Worm (Caenorhabditis elegans) whole organism, mixed stage, embryonic: ENCODE results near the gene W01A11.1.

Source experiments
- M03D4.4 ChIP-seq: sonication (generic microtip); optimal IDR thresholded peaks from 2 replicates; lab custom pipeline; 2017; ENCODE audit warnings: mild to moderate bottlenecking, missing genetic modification characterization, missing compliant biosample characterization
- blmp-1 ChIP-seq: fragments of 150-350 bp; optimal IDR thresholded peaks from 2 replicates; lab custom pipeline; 2014; ENCODE audit warnings: missing biosample characterization, missing genetic modification characterization
- ceh-39 ChIP-seq: fragments of 150-350 bp; optimal IDR thresholded peaks from 2 replicates; lab custom pipeline; 2014; ENCODE audit warnings: missing biosample characterization, missing genetic modification characterization
- ceh-43 ChIP-seq: fragments of 200-800 bp; sonication (Bioruptor generic); optimal IDR thresholded peaks from 2 replicates; lab custom pipeline; 2018; ENCODE audit warnings: mild to moderate bottlenecking, missing genetic modification characterization, moderate library complexity, missing compliant biosample characterization
- ceh-83 ChIP-seq: fragments of 200-800 bp; sonication (Bioruptor generic); optimal IDR thresholded peaks from 2 replicates; lab custom pipeline; 2018; ENCODE audit warnings: mild to moderate bottlenecking, missing genetic modification characterization, missing compliant biosample characterization
- ces-1 ChIP-seq: fragments of 150-350 bp; optimal IDR thresholded peaks from 2 replicates; lab custom pipeline; 2014; ENCODE audit warnings: missing biosample characterization, missing genetic modification reagents, missing genetic modification characterization
- cnd-1 ChIP-seq: fragments of 200-800 bp; sonication (Bioruptor generic); optimal IDR thresholded peaks from 2 replicates; lab custom pipeline; 2018; ENCODE audit warnings: mild to moderate bottlenecking, missing genetic modification characterization, missing compliant biosample characterization
- drap-1 ChIP-seq: fragments of 200-800 bp; sonication (Bioruptor generic); optimal IDR thresholded peaks from 3 replicates; lab custom pipeline; 2018; ENCODE audit warnings: mild to moderate bottlenecking, missing genetic modification characterization, missing compliant biosample characterization
- elt-1 ChIP-seq: sonication (generic microtip); optimal IDR thresholded peaks from 2 replicates; lab custom pipeline; 2017; ENCODE audit warnings: missing genetic modification characterization, mild to moderate bottlenecking, missing compliant biosample characterization, antibody characterized with exemption, moderate library complexity, borderline replicate concordance; ENCODE audit not compliant: insufficient read depth
- elt-3 ChIP-seq: fragments of 150-350 bp; optimal IDR thresholded peaks from 2 replicates; lab custom pipeline; 2014; ENCODE audit warnings: missing biosample characterization, missing genetic modification characterization
- flh-1 ChIP-seq: fragments of 200-800 bp; sonication (Bioruptor generic); optimal IDR thresholded peaks from 2 replicates; lab custom pipeline; 2018; ENCODE audit warnings: mild to moderate bottlenecking, missing genetic modification characterization, moderate library complexity, missing compliant biosample characterization
- ham-2 ChIP-seq: fragments of 200-800 bp; sonication (Bioruptor generic); optimal IDR thresholded peaks from 2 replicates; lab custom pipeline; 2018; ENCODE audit warnings: mild to moderate bottlenecking, missing genetic modification characterization, missing compliant biosample characterization
- lin-13 ChIP-seq: fragments of 150-350 bp; optimal IDR thresholded peaks from 2 replicates; lab custom pipeline; 2014; ENCODE audit warnings: missing biosample characterization, missing genetic modification characterization
- lin-32 ChIP-seq: fragments of 200-800 bp; sonication (Bioruptor generic); optimal IDR thresholded peaks from 2 replicates; lab custom pipeline; 2018; ENCODE audit warnings: mild to moderate bottlenecking, missing genetic modification characterization, missing compliant biosample characterization
- lsy-2 ChIP-seq: fragments of 150-350 bp; optimal IDR thresholded peaks from 2 replicates; lab custom pipeline; 2014; ENCODE audit warnings: missing biosample characterization, missing genetic modification characterization
- mab-5 ChIP-seq: fragments of 150-350 bp; optimal IDR thresholded peaks from 2 replicates; lab custom pipeline; 2014; ENCODE audit warnings: missing biosample characterization, missing genetic modification characterization
- mep-1 ChIP-seq: fragments of 150-350 bp; optimal IDR thresholded peaks from 2 replicates; lab custom pipeline; 2017; ENCODE audit warnings: missing biosample characterization, missing genetic modification reagents, missing genetic modification characterization, inconsistent platforms
- mls-2 ChIP-seq: sonication (generic microtip); optimal IDR thresholded peaks from 2 replicates; lab custom pipeline; 2016; ENCODE audit warnings: mild to moderate bottlenecking, missing genetic modification characterization, moderate library complexity, missing compliant biosample characterization
- nhr-12 ChIP-seq: fragments of 150-350 bp; optimal IDR thresholded peaks from 2 replicates; lab custom pipeline; 2014; ENCODE audit warnings: missing biosample characterization, missing genetic modification characterization
- nhr-2 ChIP-seq: fragments of 150-350 bp; optimal IDR thresholded peaks from 2 replicates; lab custom pipeline; 2014; ENCODE audit warnings: missing biosample characterization, missing genetic modification characterization
- nhr-237 ChIP-seq: fragments of 150-350 bp; optimal IDR thresholded peaks from 2 replicates; lab custom pipeline; 2014; ENCODE audit warnings: missing biosample characterization, missing genetic modification characterization
- nhr-76 ChIP-seq: sonication (generic microtip); optimal IDR thresholded peaks from 2 replicates; lab custom pipeline; 2017; ENCODE audit warnings: missing biosample characterization, missing genetic modification characterization
- pha-4 ChIP-seq: fragments of 150-350 bp; optimal IDR thresholded peaks from 2 replicates; lab custom pipeline; 2018; ENCODE audit warnings: missing biosample characterization, missing genetic modification reagents, missing genetic modification characterization
- sem-2 ChIP-seq: fragments of 200-800 bp; sonication (Bioruptor generic); optimal IDR thresholded peaks from 2 replicates; lab custom pipeline; 2018; ENCODE audit warnings: mild to moderate bottlenecking, missing genetic modification characterization, missing compliant biosample characterization
- snpc-4 ChIP-seq: fragments of 150-350 bp; optimal IDR thresholded peaks from 2 replicates; lab custom pipeline; 2014; ENCODE audit warnings: missing biosample characterization, missing genetic modification characterization
- sptf-1 ChIP-seq: sonication (generic microtip); optimal IDR thresholded peaks from 2 replicates; lab custom pipeline; 2017; ENCODE audit warnings: mild to moderate bottlenecking, missing genetic modification characterization, moderate library complexity, missing compliant biosample characterization
- tbx-8 ChIP-seq: fragments of 200-800 bp; sonication (Bioruptor generic); optimal IDR thresholded peaks from 2 replicates; lab custom pipeline; 2018; ENCODE audit warnings: mild to moderate bottlenecking, missing genetic modification characterization, moderate library complexity, missing compliant biosample characterization
- unc-39 ChIP-seq: fragments of 150-350 bp; optimal IDR thresholded peaks from 2 replicates; lab custom pipeline; 2014; ENCODE audit warnings: missing biosample characterization, missing genetic modification characterization
- zip-8 ChIP-seq: fragments of 150-350 bp; optimal IDR thresholded peaks from 2 replicates; lab custom pipeline; 2014; ENCODE audit warnings: missing biosample characterization, missing genetic modification characterization
- ztf-11 ChIP-seq: fragments of 150-350 bp; optimal IDR thresholded peaks from 2 replicates; lab custom pipeline; 2014; ENCODE audit warnings: missing biosample characterization, missing genetic modification characterization

The W01A11.1 gene

ce11 chrV:6506238-6506956 lies 7.4 kb downstream of the W01A11.1 start:
- no peak for TF ChIP-seq M03D4.4
- TF ChIP-seq lsy-2 (tag; lab: Kevin White, UChicago), result no peak
- TF ChIP-seq lin-32 (GFP tag; lab: Kevin White, UChicago), result no peak
- no peak for TF ChIP-seq sem-2 (GFP tag; lab: Kevin White, UChicago)
- no peak for TF ChIP-seq ces-1 (GFP tag; lab: Kevin White, UChicago)
- no peak for TF ChIP-seq blmp-1
- no peak for TF ChIP-seq lin-13
- TF ChIP-seq ceh-39 (tag; lab: Kevin White, UChicago), result no peak
- TF ChIP-seq sptf-1 (tag; lab: Kevin White, UChicago), result no peak
- TF ChIP-seq ham-2 (GFP tag; lab: Kevin White, UChicago), result no peak
- TF ChIP-seq ceh-83, result no peak
- TF ChIP-seq nhr-12, result no peak
- no peak for TF ChIP-seq unc-39 (tag; lab: Kevin White, UChicago)

ce11 chrV:6508703-6509102 lies 9.7 kb downstream of the W01A11.1 start, which contains the start of gene ubh-3:
ubh-3 (minus strand) TSS chrV:6508803.
- TF ChIP-seq unc-39 (tag; lab: Kevin White, UChicago) (no peak), M03D4.4 (no peak), ces-1 (GFP tag; lab: Kevin White, UChicago) (no peak), snpc-4 (tag; lab: Kevin White, UChicago) (no peak), mep-1 (tag; lab: Kevin White, UChicago) (no peak), lsy-2 (tag; lab: Kevin White, UChicago) (no peak), nhr-12 (no peak), mls-2 (tag; lab: Kevin White, UChicago) (no peak), ceh-39 (tag; lab: Kevin White, UChicago) (no peak), zip-8 (tag; lab: Kevin White, UChicago) (no peak), elt-1 (no peak), ham-2 (GFP tag; lab: Kevin White, UChicago) (no peak)

- TF ChIP-seq flh-1 (no peak), pha-4 (tag; lab: Kevin White, UChicago) (no peak), ces-1 (GFP tag; lab: Kevin White, UChicago) (no peak), lsy-2 (tag; lab: Kevin White, UChicago) (no peak), drap-1 (no peak), nhr-12 (no peak), mab-5 (no peak), ham-2 (GFP tag; lab: Kevin White, UChicago) (no peak), ztf-11 (tag; lab: Kevin White, UChicago) (no peak), tbx-8 (GFP tag; lab: Kevin White, UChicago) (no peak), nhr-237 (tag; lab: Kevin White, UChicago) (no peak), ceh-39 (tag; lab: Kevin White, UChicago) (no peak), unc-39 (tag; lab: Kevin White, UChicago) (no peak), lin-13 (no peak), snpc-4 (tag; lab: Kevin White, UChicago) (no peak), sptf-1 (tag; lab: Kevin White, UChicago) (no peak), blmp-1 (no peak), cnd-1 (tag; lab: Kevin White, UChicago) (no peak), ceh-83 (no peak)
Measured at ce11 chrV:6509717-6510116, 10.7 kb downstream of the W01A11.1 start, which contains the start of gene ubh-2. ubh-2 (minus strand) TSS chrV:6509817.

- TF ChIP-seq nhr-76 (tag; lab: Kevin White, UChicago) (no peak), tbx-8 (GFP tag; lab: Kevin White, UChicago) (no peak), ces-1 (GFP tag; lab: Kevin White, UChicago) (no peak), flh-1 (no peak), lin-32 (GFP tag; lab: Kevin White, UChicago) (no peak), ceh-43 (GFP tag; lab: Kevin White, UChicago) (no peak), nhr-2 (no peak), lsy-2 (tag; lab: Kevin White, UChicago) (no peak), ztf-11 (tag; lab: Kevin White, UChicago) (no peak), elt-3 (no peak), nhr-237 (tag; lab: Kevin White, UChicago) (no peak)
- TF ChIP-seq, all 35 proteins: peak for 0
Measured at ce11 chrV:6510622-6511021, 11.6 kb downstream of the W01A11.1 start.

- no peak for TF ChIP-seq M03D4.4
Measured at ce11 chrV:6511121-6511520, 12.1 kb downstream of the W01A11.1 start, which contains the start of gene ubh-1. ubh-1 (minus strand) TSS chrV:6511409.
